Fruit fly (Drosophila melanogaster): ENCODE results near the gene CG12268.

- no peak for TF ChIP-seq pad (GFP tag; optimal IDR thresholded peaks at IDR 0.05)
- TF ChIP-seq ovo (GFP tag; optimal IDR thresholded peaks at IDR 0.05) = no peak
- TF ChIP-seq CG11617 (GFP tag; optimal IDR thresholded peaks at IDR 0.05) = no peak
- TF ChIP-seq CG7045 (GFP tag; optimal IDR thresholded peaks at IDR 0.05) = no peak
- TF ChIP-seq bab1 (GFP tag; optimal IDR thresholded peaks at IDR 0.05) = no peak
- no peak for TF ChIP-seq tj (GFP tag; optimal IDR thresholded peaks at IDR 0.05)
- TF ChIP-seq CG33017 (tag; optimal IDR thresholded peaks at IDR 0.05) = no peak
- TF ChIP-seq toe (GFP tag; optimal IDR thresholded peaks at IDR 0.05) = no peak
Observed at dm6 chr3R:23911073-23911690, 37.0 kb downstream of the CG12268 start.
